Worm (Caenorhabditis elegans): ENCODE measurements around the gene F20A1.2.
"Not testable (repeated sequence)": the region's sequence is repeated elsewhere in the genome, so short reads cannot be mapped to it uniquely, and the experiment has no call there.

F20A1.2 gene

DNA sequence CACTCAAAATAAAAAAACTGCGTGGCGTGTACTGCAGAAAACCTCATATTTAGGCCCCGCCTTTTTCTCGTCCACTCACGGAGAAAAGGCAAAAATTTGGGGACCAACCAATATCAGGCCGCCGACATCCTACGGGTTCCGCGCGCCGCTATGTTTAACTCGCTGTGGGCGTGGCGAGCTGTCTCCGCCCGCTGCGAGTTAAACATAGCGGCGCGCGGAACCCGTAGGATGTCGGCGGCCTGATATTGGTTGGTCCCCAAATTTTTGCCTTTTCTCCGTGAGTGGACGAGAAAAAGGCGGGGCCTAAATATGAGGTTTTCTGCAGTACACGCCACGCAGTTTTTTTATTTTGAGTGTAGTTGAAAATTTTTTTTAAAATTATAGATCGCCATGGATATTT is 16.7 kb downstream of the F20A1.2 start, which contains the start of gene tmem-258:
tmem-258 (plus strand) TSS at position 385 of the 400 bp plus-strand sequence.
- TF ChIP-seq fos-1, zag-1, lsy-2 (tag; optimal IDR thresholded peaks at IDR 0.05): not testable (repeated sequence)

- TF ChIP-seq F13H6.1 (tag; optimal IDR thresholded peaks at IDR 0.05) (no peak), sma-3 (GFP tag; optimal IDR thresholded peaks at IDR 0.05) (no peak), peb-1 (tag; optimal IDR thresholded peaks at IDR 0.05) (no peak), nhr-10 (tag; optimal IDR thresholded peaks at IDR 0.05) (no peak), crh-2 (tag; optimal IDR thresholded peaks at IDR 0.05) (no peak), ceh-82 (tag; optimal IDR thresholded peaks at IDR 0.05) (no peak), alr-1 (tag; optimal IDR thresholded peaks at IDR 0.05) (no peak), unc-55 (GFP tag; optimal IDR thresholded peaks at IDR 0.05) (no peak), lin-11 (tag; optimal IDR thresholded peaks at IDR 0.05) (no peak), lsy-2 (tag; optimal IDR thresholded peaks at IDR 0.05) (no peak), sem-4 (tag; optimal IDR thresholded peaks at IDR 0.05) (no peak), Y55F3AM.14 (GFP tag; optimal IDR thresholded peaks at IDR 0.05) (no peak), ztf-1 (GFP tag; conservative IDR thresholded peaks at IDR 0.05) (no peak), nhr-23 (tag; optimal IDR thresholded peaks at IDR 0.05) (no peak)
These were observed 19.1 kb downstream of the F20A1.2 start, which contains the start of gene Y57E12AR.1 for ce11 chrV:7065226-7065625. TSS of gene Y57E12AR.1 (minus strand) at chrV:7065326.

- TF ChIP-seq unc-62 (GFP tag; optimal IDR thresholded peaks at IDR 0.05): no peak
- no peak for TF ChIP-seq ama-1 (optimal IDR thresholded peaks at IDR 0.05)
- no peak for TF ChIP-seq nhr-10 (tag; optimal IDR thresholded peaks at IDR 0.05)
- no peak for TF ChIP-seq nhr-25 (tag; optimal IDR thresholded peaks at IDR 0.05)
- TF ChIP-seq lin-39 (tag; optimal IDR thresholded peaks at IDR 0.05): no peak
- TF ChIP-seq dmd-4 (tag; optimal IDR thresholded peaks at IDR 0.05): no peak
- no peak for TF ChIP-seq snpc-4 (tag; optimal IDR thresholded peaks at IDR 0.05)
- no peak for TF ChIP-seq lsy-2 (tag; optimal IDR thresholded peaks at IDR 0.05)
- no peak for TF ChIP-seq C34F6.9 (tag; optimal IDR thresholded peaks at IDR 0.05)
- TF ChIP-seq egl-27 (tag; optimal IDR thresholded peaks at IDR 0.05): no peak
- no peak for TF ChIP-seq nhr-11 (tag; optimal IDR thresholded peaks at IDR 0.05)
- no peak for TF ChIP-seq ceh-16 (tag; optimal IDR thresholded peaks at IDR 0.05)
- TF ChIP-seq ztf-11 (tag; optimal IDR thresholded peaks at IDR 0.05): no peak
These were observed 22.8 kb downstream of the F20A1.2 start for ce11 chrV:7068861-7069260.

DNA sequence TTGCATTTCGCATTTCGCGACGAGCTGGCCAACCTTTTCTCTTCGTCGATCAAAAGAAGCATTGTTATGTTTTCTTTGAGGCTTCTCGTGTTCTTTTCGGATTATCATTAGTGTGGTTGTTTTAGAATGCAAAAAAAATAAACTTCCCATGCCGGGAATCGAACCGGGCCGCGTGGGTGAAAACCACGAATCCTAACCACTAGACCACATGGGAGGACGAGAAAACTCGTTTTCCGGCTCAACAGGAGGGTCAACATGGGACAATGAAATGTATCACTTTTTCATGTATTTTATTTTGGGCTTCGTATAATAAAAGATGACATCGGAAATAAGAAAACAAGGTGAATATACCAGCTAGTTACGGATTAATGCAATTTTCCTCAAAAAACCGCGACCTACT is 23.5 kb downstream of the F20A1.2 start:
- no peak for TF ChIP-seq nhr-23 (tag; optimal IDR thresholded peaks at IDR 0.05)
- no peak for TF ChIP-seq mab-5 (tag; optimal IDR thresholded peaks at IDR 0.05)
- TF ChIP-seq aly-2 (tag; optimal IDR thresholded peaks at IDR 0.05): no peak
- TF ChIP-seq nhr-12 (tag; optimal IDR thresholded peaks at IDR 0.05): no peak
- TF ChIP-seq C34F6.9 (tag; optimal IDR thresholded peaks at IDR 0.05): no peak
- TF ChIP-seq fos-1 (tag; optimal IDR thresholded peaks at IDR 0.05): no peak
- TF ChIP-seq dmd-4 (tag; optimal IDR thresholded peaks at IDR 0.05): no peak
- no peak for TF ChIP-seq crh-2 (tag; optimal IDR thresholded peaks at IDR 0.05)
- TF ChIP-seq snpc-4 (tag; optimal IDR thresholded peaks at IDR 0.05): no peak
- no peak for TF ChIP-seq ZK546.5 (tag; optimal IDR thresholded peaks at IDR 0.05)
- no peak for TF ChIP-seq elt-3 (tag; optimal IDR thresholded peaks at IDR 0.05)
- TF ChIP-seq nhr-21 (tag; optimal IDR thresholded peaks at IDR 0.05): no peak
- TF ChIP-seq peb-1 (tag; optimal IDR thresholded peaks at IDR 0.05): no peak
- no peak for TF ChIP-seq egl-27 (tag; optimal IDR thresholded peaks at IDR 0.05)
- no peak for TF ChIP-seq lsy-2 (tag; optimal IDR thresholded peaks at IDR 0.05)
- TF ChIP-seq nhr-237 (tag; optimal IDR thresholded peaks at IDR 0.05): no peak
- TF ChIP-seq lin-13 (GFP tag; optimal IDR thresholded peaks at IDR 0.05): no peak

- TF ChIP-seq egl-27 (tag; optimal IDR thresholded peaks at IDR 0.05): no peak
- TF ChIP-seq crh-2 (tag; optimal IDR thresholded peaks at IDR 0.05): peak; percentile 41
These were observed 26.2 kb downstream of the F20A1.2 start, which contains the start of gene F27B10.1 for ce11 chrV:7072309-7072708. TSS of gene F27B10.1 (plus strand) at chrV:7072609.

Measured in whole organism, L2 larva.